Worm (Caenorhabditis elegans): ENCODE results near the gene rol-6.

rol-6 gene

ce11 chrII:8741277-8741676 is 8.4 kb downstream of the rol-6 start:
- peak; percentile 20 for TF ChIP-seq nhr-25 (tag; optimal IDR thresholded peaks at IDR 0.05)
- TF ChIP-seq pha-4 (tag; optimal IDR thresholded peaks at IDR 0.05): peak; percentile 25
- peak; percentile 50 for TF ChIP-seq elt-2 (tag; optimal IDR thresholded peaks at IDR 0.05)
- TF ChIP-seq ama-1 (optimal IDR thresholded peaks at IDR 0.05): no peak
- no peak for TF ChIP-seq aly-2 (tag; optimal IDR thresholded peaks at IDR 0.05)
- peak; percentile 26 for TF ChIP-seq nfya-1 (tag; optimal IDR thresholded peaks at IDR 0.05; ENCODE audit: insufficient read depth)
- peak; percentile 64 for TF ChIP-seq mdl-1 (tag; optimal IDR thresholded peaks at IDR 0.05)
- no peak for TF ChIP-seq unc-62 (GFP tag; optimal IDR thresholded peaks at IDR 0.05)
- TF ChIP-seq egl-5 (tag; optimal IDR thresholded peaks at IDR 0.05): peak; percentile 86
- no peak for TF ChIP-seq egl-27 (tag; optimal IDR thresholded peaks at IDR 0.05)

DNA sequence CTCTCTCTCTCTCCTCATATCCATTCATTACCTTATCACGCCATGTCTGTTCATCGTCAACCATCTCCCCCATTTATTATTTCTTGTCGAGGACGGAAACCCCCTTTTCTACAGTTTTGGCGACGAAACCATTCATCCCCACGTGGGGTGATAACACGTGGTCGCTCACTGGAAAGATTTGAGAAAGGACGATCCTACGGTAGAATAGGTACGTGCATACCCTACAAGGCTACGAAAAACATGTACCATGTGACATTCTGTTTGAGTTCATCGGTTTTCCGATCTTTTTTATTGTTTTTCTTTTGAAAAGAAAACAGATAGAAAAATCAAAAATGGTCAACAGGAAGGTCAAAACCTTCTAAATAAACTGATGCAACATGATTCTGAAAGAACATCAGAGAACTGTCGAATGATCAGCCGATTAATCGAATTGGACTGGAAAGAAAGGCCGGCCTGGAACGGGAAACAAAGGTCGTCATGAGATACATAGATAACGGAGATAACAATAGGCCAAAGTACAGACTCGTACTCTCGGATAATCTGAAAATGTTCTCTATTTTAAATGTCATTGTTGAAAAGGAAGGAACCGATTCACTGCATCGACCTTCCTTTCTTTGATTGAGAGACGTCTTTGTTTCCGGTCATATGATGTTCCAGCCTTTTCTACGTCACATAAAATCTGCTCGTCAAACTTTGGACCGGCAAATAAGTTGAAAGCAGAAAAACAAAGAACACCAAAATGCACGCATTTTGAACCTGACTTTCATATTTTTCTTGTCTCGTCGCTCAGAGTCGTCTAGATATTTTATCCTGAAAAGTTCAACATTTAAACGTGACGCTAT is 9.4 kb downstream of the rol-6 start:
- TF ChIP-seq lsy-12 (tag; optimal IDR thresholded peaks at IDR 0.05): peak; percentile 4
- peak; percentile 72 for TF ChIP-seq elt-2 (tag; optimal IDR thresholded peaks at IDR 0.05)
- TF ChIP-seq aly-2 (tag; optimal IDR thresholded peaks at IDR 0.05): no peak
- TF ChIP-seq elt-3 (tag; optimal IDR thresholded peaks at IDR 0.05): peak in 2 of 3 experiments; percentile 21 to 59
- peak; percentile 82 for TF ChIP-seq elt-1 (tag; optimal IDR thresholded peaks at IDR 0.05)
- peak; percentile 92 for TF ChIP-seq mdl-1 (tag; optimal IDR thresholded peaks at IDR 0.05)
- peak; percentile 85 for TF ChIP-seq nhr-23 (tag; optimal IDR thresholded peaks at IDR 0.05)
- TF ChIP-seq nfya-1 (tag; optimal IDR thresholded peaks at IDR 0.05; ENCODE audit: insufficient read depth): peak; percentile 42
- peak; percentile 34 for TF ChIP-seq egl-27 (tag; optimal IDR thresholded peaks at IDR 0.05)
- peak; percentile 18 for TF ChIP-seq pqm-1 (tag; optimal IDR thresholded peaks at IDR 0.05)
- peak; percentile 88 for TF ChIP-seq nhr-25 (tag; optimal IDR thresholded peaks at IDR 0.05)
- TF ChIP-seq lin-15B (tag; optimal IDR thresholded peaks at IDR 0.05): no peak
- peak; percentile 80 for TF ChIP-seq nhr-11 (tag; optimal IDR thresholded peaks at IDR 0.05)
- no peak for TF ChIP-seq nhr-76 (tag; optimal IDR thresholded peaks at IDR 0.05)
- peak; percentile 52 for TF ChIP-seq tbx-2 (tag; optimal IDR thresholded peaks at IDR 0.05)
- TF ChIP-seq ama-1 (optimal IDR thresholded peaks at IDR 0.05): peak; percentile 63
- no peak for TF ChIP-seq unc-39 (tag; optimal IDR thresholded peaks at IDR 0.05)
- peak; percentile 31 for TF ChIP-seq ztf-4 (tag; optimal IDR thresholded peaks at IDR 0.05)
- TF ChIP-seq jun-1 (tag; optimal IDR thresholded peaks at IDR 0.05): peak; percentile 66
- TF ChIP-seq nhr-77 (tag; optimal IDR thresholded peaks at IDR 0.05): no peak
- TF ChIP-seq nhr-43 (tag; optimal IDR thresholded peaks at IDR 0.05; ENCODE audit: poor library complexity, severe bottlenecking): peak; percentile 95
- TF ChIP-seq skn-1 (tag; optimal IDR thresholded peaks at IDR 0.05): no peak

DNA sequence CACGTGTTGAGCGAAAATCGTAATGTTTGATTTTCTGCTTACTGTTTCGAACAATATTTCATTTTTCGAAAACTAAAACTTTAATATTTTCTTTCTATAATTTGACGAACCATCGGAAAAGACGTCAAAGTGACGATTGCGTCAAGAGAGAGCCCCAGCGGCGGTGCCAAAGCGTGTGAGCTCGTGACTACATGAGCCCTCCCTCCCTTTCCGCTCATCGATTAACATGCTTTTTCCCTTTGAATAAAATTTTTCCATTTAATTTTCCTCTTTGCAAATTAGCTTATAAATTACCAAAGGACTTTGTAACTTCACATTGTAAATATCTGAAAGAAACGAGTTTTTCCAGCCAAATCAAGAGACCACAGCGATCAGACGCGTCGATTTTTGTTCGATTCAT is 10.1 kb downstream of the rol-6 start:
- TF ChIP-seq lin-15B (tag; optimal IDR thresholded peaks at IDR 0.05) (peak; percentile 21), ZK546.5 (tag; optimal IDR thresholded peaks at IDR 0.05) (no peak), daf-12 (tag; optimal IDR thresholded peaks at IDR 0.05) (no peak), ama-1 (optimal IDR thresholded peaks at IDR 0.05) (no peak)

- no peak for TF ChIP-seq fkh-2 (tag; optimal IDR thresholded peaks at IDR 0.05)
- TF ChIP-seq nhr-237 (tag; optimal IDR thresholded peaks at IDR 0.05): no peak
- no peak for TF ChIP-seq egl-5 (tag; optimal IDR thresholded peaks at IDR 0.05)
- peak; percentile 65 for TF ChIP-seq nhr-43 (tag; optimal IDR thresholded peaks at IDR 0.05; ENCODE audit: poor library complexity, severe bottlenecking)
- TF ChIP-seq nhr-23 (tag; optimal IDR thresholded peaks at IDR 0.05): peak; percentile 17
- peak; percentile 75 for TF ChIP-seq jun-1 (tag; optimal IDR thresholded peaks at IDR 0.05)
- no peak for TF ChIP-seq pha-4 (tag; optimal IDR thresholded peaks at IDR 0.05)
- no peak for TF ChIP-seq nhr-77 (tag; optimal IDR thresholded peaks at IDR 0.05)
- no peak for TF ChIP-seq unc-62 (GFP tag; optimal IDR thresholded peaks at IDR 0.05)
- peak; percentile 46 for TF ChIP-seq pqm-1 (tag; optimal IDR thresholded peaks at IDR 0.05)
- no peak for TF ChIP-seq elt-3 (tag; optimal IDR thresholded peaks at IDR 0.05)
- TF ChIP-seq lin-39 (tag; optimal IDR thresholded peaks at IDR 0.05): peak; percentile 30
- TF ChIP-seq nfya-1 (tag; optimal IDR thresholded peaks at IDR 0.05; ENCODE audit: insufficient read depth): peak; percentile 76
- no peak for TF ChIP-seq elt-1 (tag; optimal IDR thresholded peaks at IDR 0.05)
- no peak for TF ChIP-seq ztf-11 (tag; optimal IDR thresholded peaks at IDR 0.05)
- peak; percentile 55 for TF ChIP-seq nhr-25 (tag; optimal IDR thresholded peaks at IDR 0.05)
- peak; percentile 94 for TF ChIP-seq ama-1 (optimal IDR thresholded peaks at IDR 0.05)
- no peak for TF ChIP-seq lsy-12 (tag; optimal IDR thresholded peaks at IDR 0.05)
- no peak for TF ChIP-seq daf-12 (tag; optimal IDR thresholded peaks at IDR 0.05)
- TF ChIP-seq elt-2 (tag; optimal IDR thresholded peaks at IDR 0.05): peak; percentile 90
- no peak for TF ChIP-seq ceh-82 (tag; optimal IDR thresholded peaks at IDR 0.05)
- no peak for TF ChIP-seq hmg-11 (tag; optimal IDR thresholded peaks at IDR 0.05)
These were observed 10.7 kb downstream of the rol-6 start, which contains the start of gene mak-1 for ce11 chrII:8743379-8744173. mak-1 (plus strand) TSS chrII:8744071.
